Worm (Caenorhabditis elegans): Measurements from ENCODE around the gene D1014.6.
A peak's percentile ranks its signal among the peaks of the same experiment; 100 is the strongest.

D1014.6 gene

DNA sequence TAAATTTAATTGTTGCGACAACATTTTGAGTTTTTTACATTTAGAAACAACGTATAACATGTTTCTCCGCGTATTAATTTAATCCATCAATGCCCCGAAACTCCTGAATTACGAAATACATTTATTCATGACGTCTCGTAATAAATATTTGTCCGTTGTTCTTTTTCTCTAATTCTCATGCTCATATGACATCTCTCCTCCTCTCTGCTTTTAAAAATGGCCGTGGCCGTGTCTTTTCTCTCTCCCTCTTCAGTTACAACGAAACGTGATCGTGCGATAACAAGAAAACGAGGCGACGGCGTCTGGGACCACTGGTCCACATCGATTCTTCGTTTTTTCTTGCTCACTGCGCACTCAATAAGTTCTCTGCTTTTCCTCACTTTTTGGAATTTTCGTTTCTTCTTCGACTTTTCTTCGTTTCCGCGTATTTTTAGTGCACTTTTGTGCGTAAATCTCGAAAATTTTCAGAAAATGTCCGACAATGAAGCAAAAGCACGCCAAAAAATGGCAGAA, 9.2 kb downstream of the D1014.6 start, which contains the start of gene snap-1 (continued):
- TF ChIP-seq rnt-1 (tag; optimal IDR thresholded peaks at IDR 0.05) (peak; percentile 34), efl-3 (GFP tag; optimal IDR thresholded peaks at IDR 0.05) (no peak), xbp-1 (tag; optimal IDR thresholded peaks at IDR 0.05) (peak; percentile 74), fkh-10 (GFP tag; optimal IDR thresholded peaks at IDR 0.05) (peak; percentile 7), C04F5.9 (tag; optimal IDR thresholded peaks at IDR 0.05) (no peak), aha-1 (tag; optimal IDR thresholded peaks at IDR 0.05) (no peak), lin-15B (tag; optimal IDR thresholded peaks at IDR 0.05) (peak; percentile 52), nhr-84 (tag; optimal IDR thresholded peaks at IDR 0.05) (no peak), hlh-4 (tag; optimal IDR thresholded peaks at IDR 0.05) (no peak), jun-1 (tag; optimal IDR thresholded peaks at IDR 0.05) (peak; percentile 28), unc-62 (GFP tag; optimal IDR thresholded peaks at IDR 0.05) (no peak), C34B4.2 (tag; optimal IDR thresholded peaks at IDR 0.05) (no peak), sptf-1 (tag; optimal IDR thresholded peaks at IDR 0.05) (no peak), zip-4 (GFP tag; optimal IDR thresholded peaks at IDR 0.05) (peak; percentile 75), elt-2 (tag; optimal IDR thresholded peaks at IDR 0.05) (no peak), nhr-12 (tag; optimal IDR thresholded peaks at IDR 0.05) (no peak), skn-1 (tag; optimal IDR thresholded peaks at IDR 0.05) (peak; percentile 81), lir-3 (tag; optimal IDR thresholded peaks at IDR 0.05; ENCODE audit: poor library complexity) (peak; percentile 33), dsc-1 (tag; optimal IDR thresholded peaks at IDR 0.05) (no peak), C16A3.4 (tag; optimal IDR thresholded peaks at IDR 0.05) (no peak), zag-1 (tag; optimal IDR thresholded peaks at IDR 0.05) (no peak), ceh-82 (tag; optimal IDR thresholded peaks at IDR 0.05) (peak; percentile 0 to 91 (median 51)), unc-30 (tag; optimal IDR thresholded peaks at IDR 0.05) (no peak), lsy-2 (tag; optimal IDR thresholded peaks at IDR 0.05) (peak; percentile 45 to 49), elt-3 (tag; optimal IDR thresholded peaks at IDR 0.05) (no peak), ceh-88 (GFP tag; IDR thresholded peaks at IDR 0.05) (no peak), mdl-1 (tag; optimal IDR thresholded peaks at IDR 0.05) (peak in 1 of 2 experiments; percentile 17), sup-37 (GFP tag; optimal IDR thresholded peaks at IDR 0.05) (no peak), nhr-76 (tag; optimal IDR thresholded peaks at IDR 0.05) (no peak), pag-3 (tag; optimal IDR thresholded peaks at IDR 0.05; ENCODE audit: borderline replicate concordance, insufficient read depth) (no peak), ets-5 (GFP tag; IDR thresholded peaks at IDR 0.05) (no peak), blmp-1 (tag; optimal IDR thresholded peaks at IDR 0.05) (no peak), nhr-28 (tag; optimal IDR thresholded peaks at IDR 0.05) (no peak), hpl-2 (GFP tag; optimal IDR thresholded peaks at IDR 0.05) (no peak), pqm-1 (tag; optimal IDR thresholded peaks at IDR 0.05) (no peak), irx-1 (tag; optimal IDR thresholded peaks at IDR 0.05) (no peak), nhr-47 (tag; optimal IDR thresholded peaks at IDR 0.05) (peak; percentile 51), mep-1 (tag; optimal IDR thresholded peaks at IDR 0.05) (peak; percentile 90)

DNA sequence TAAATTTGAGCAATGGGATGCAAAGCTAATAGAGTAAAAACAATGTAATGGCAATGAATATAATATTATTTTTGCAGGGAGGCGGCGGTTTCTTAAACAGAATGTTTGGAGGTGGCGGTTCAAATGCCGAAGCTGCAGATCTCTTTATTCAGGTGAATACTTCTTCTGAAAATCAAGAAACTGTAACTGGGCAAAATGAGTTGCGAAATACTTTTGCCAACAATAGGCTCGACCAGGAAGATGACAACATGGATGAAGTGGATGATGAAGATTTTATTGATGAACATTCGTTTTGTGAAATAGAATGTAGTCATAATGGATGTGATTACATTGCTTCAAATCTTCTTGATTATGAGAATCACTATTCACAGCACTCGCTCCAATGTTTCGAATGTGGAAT, 9.8 kb downstream of the D1014.6 start:
- no peak for TF ChIP-seq mab-9 (GFP tag; IDR thresholded peaks at IDR 0.05)
- TF ChIP-seq F16B12.6 (tag; optimal IDR thresholded peaks at IDR 0.05) = no peak
- TF ChIP-seq isw-1 (GFP tag; IDR thresholded peaks at IDR 0.05) = no peak
- TF ChIP-seq zag-1 (tag; optimal IDR thresholded peaks at IDR 0.05) = no peak
- no peak for TF ChIP-seq ceh-63 (GFP tag; optimal IDR thresholded peaks at IDR 0.05)

DNA sequence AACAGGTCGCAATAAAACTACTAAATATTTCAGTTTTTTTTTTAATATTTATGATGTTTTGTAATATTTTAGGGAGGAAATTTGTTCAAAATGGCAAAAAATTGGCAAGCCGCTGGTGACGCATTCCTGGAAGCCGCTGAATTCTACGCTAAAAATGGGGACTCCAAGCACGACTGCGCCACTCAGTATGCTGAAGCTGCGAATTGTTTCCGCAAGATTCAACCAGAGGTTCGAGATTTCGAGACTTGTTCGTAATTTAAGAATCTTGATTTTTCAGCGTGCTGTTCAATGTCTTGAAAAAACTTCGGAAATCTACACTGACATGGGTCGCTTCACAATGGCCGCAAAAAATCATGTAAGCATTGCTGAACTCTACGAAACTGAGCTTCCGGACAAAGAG, 10.7 kb downstream of the D1014.6 start:
- no peak for TF ChIP-seq nhr-47 (tag; optimal IDR thresholded peaks at IDR 0.05)
- TF ChIP-seq alr-1 (tag; optimal IDR thresholded peaks at IDR 0.05; ENCODE audit: borderline replicate concordance) = no peak
